Worm (Caenorhabditis elegans): ENCODE measurements around the gene nspc-15.

The nspc-15 gene

DNA sequence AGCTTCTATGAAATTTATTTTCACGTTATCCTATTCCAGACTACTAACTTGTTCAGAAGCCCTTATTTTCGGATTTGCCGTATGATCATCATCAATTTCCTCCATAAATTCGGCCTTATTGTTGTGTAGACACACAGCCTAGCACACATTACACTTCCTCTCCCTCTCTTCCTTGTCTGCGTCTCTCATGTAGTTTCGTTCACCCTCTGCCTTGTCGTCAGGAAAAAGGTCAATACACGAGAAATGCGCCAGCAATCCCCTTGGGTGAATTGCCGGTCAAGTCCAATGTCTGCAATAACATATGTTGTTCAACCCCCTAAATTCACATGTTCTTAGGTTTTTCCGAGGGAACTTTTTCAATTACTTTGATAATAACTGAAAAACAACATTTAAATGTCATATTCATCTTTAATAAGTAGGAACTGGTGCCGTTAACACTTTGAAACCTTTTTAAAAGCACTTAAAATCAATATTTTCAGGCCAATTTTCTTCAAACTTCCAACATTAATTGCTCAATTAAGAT lies 33.3 kb downstream of the nspc-15 start, which contains the start of gene F17E5.2 (continued):
- TF ChIP-seq mab-5 (tag; optimal IDR thresholded peaks at IDR 0.05) (peak; percentile 92), F13H6.1 (tag; optimal IDR thresholded peaks at IDR 0.05) (peak; percentile 97), nhr-10 (tag; optimal IDR thresholded peaks at IDR 0.05) (peak; percentile 56), alr-1 (tag; optimal IDR thresholded peaks at IDR 0.05) (no peak), sma-9 (GFP tag; optimal IDR thresholded peaks at IDR 0.05) (peak; percentile 97), sma-9 (tag; optimal IDR thresholded peaks at IDR 0.05) (no peak), Y55F3AM.14 (GFP tag; optimal IDR thresholded peaks at IDR 0.05) (peak; percentile 77), peb-1 (tag; optimal IDR thresholded peaks at IDR 0.05) (no peak), egl-27 (tag; optimal IDR thresholded peaks at IDR 0.05) (peak; percentile 92)

DNA sequence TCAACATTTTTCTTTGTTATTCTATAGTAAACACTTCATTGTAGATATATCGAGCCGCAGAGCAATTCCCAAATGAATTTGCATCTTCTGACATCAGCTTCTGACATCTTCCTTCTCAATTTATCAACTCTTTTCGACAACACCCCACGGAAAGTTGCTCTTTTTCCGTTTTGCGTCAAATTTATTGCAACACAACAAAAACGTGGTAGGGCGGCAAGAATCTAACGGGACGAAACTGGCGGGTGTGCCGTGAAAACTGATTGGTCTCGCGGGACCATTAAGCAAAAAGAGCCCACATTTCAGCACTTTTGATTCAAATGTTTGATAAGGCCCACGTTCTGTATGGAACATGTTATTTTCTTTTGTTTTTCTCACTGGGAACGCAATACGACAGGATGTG lies 44.2 kb downstream of the nspc-15 start:
- TF ChIP-seq nhr-21 (tag; optimal IDR thresholded peaks at IDR 0.05) (no peak), unc-55 (GFP tag; optimal IDR thresholded peaks at IDR 0.05) (no peak), ztf-4 (tag; optimal IDR thresholded peaks at IDR 0.05) (no peak), snpc-4 (tag; optimal IDR thresholded peaks at IDR 0.05) (no peak), ZK546.5 (tag; optimal IDR thresholded peaks at IDR 0.05) (no peak), R02D3.7 (tag; optimal IDR thresholded peaks at IDR 0.05) (no peak), unc-62 (GFP tag; optimal IDR thresholded peaks at IDR 0.05) (no peak), lin-13 (GFP tag; optimal IDR thresholded peaks at IDR 0.05) (no peak), lin-11 (tag; optimal IDR thresholded peaks at IDR 0.05) (no peak), F13H6.1 (tag; optimal IDR thresholded peaks at IDR 0.05) (no peak), elt-1 (tag; optimal IDR thresholded peaks at IDR 0.05) (no peak), sma-9 (GFP tag; optimal IDR thresholded peaks at IDR 0.05) (no peak), sma-9 (tag; optimal IDR thresholded peaks at IDR 0.05) (no peak), ama-1 (optimal IDR thresholded peaks at IDR 0.05) (no peak), ceh-82 (tag; optimal IDR thresholded peaks at IDR 0.05) (no peak), nhr-10 (tag; optimal IDR thresholded peaks at IDR 0.05) (no peak), nhr-77 (tag; optimal IDR thresholded peaks at IDR 0.05) (no peak), ztf-1 (GFP tag; conservative IDR thresholded peaks at IDR 0.05) (no peak), sem-4 (tag; optimal IDR thresholded peaks at IDR 0.05) (no peak), blmp-1 (tag; optimal IDR thresholded peaks at IDR 0.05; ENCODE audit: insufficient read depth) (no peak), mab-5 (tag; optimal IDR thresholded peaks at IDR 0.05) (peak; percentile 67), Y55F3AM.14 (GFP tag; optimal IDR thresholded peaks at IDR 0.05) (peak; percentile 27), nhr-23 (tag; optimal IDR thresholded peaks at IDR 0.05) (no peak), mbf-1 (tag; optimal IDR thresholded peaks at IDR 0.05) (no peak), lsy-2 (tag; optimal IDR thresholded peaks at IDR 0.05) (peak in 1 of 2 experiments; percentile 9), nhr-6 (tag; optimal IDR thresholded peaks at IDR 0.05) (no peak), zag-1 (tag; optimal IDR thresholded peaks at IDR 0.05) (peak; percentile 39), ceh-16 (tag; optimal IDR thresholded peaks at IDR 0.05) (no peak), nhr-25 (tag; optimal IDR thresholded peaks at IDR 0.05) (no peak), aly-2 (tag; optimal IDR thresholded peaks at IDR 0.05) (no peak), C34F6.9 (tag; optimal IDR thresholded peaks at IDR 0.05) (peak; percentile 18), nhr-129 (tag; optimal IDR thresholded peaks at IDR 0.05) (no peak), ztf-11 (tag; optimal IDR thresholded peaks at IDR 0.05) (no peak)

DNA sequence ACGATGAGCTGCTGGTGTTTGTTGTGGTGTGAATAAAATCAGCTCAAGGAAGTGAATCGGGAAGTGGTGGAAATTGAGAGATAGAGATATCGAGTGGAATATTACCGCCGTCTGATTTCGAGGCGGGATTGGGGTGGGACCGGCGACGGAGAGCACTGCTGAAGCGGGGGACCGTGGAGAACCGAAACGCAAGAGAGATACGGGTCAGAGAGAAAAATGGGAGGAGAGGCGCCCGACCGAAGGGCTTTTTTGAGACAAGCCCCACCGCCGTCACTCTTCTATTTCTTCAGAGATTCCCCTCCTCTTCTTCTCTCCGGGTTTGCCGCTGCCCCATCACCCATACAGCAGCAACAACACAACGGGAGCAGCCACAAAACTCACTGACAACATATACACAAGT lies 45.5 kb downstream of the nspc-15 start:
- no peak for TF ChIP-seq skn-1 (tag; optimal IDR thresholded peaks at IDR 0.05)
- no peak for TF ChIP-seq unc-62 (GFP tag; optimal IDR thresholded peaks at IDR 0.05)
- TF ChIP-seq egl-27 (tag; optimal IDR thresholded peaks at IDR 0.05) = no peak
- TF ChIP-seq fos-1 (tag; optimal IDR thresholded peaks at IDR 0.05) = no peak
- TF ChIP-seq nhr-11 (tag; optimal IDR thresholded peaks at IDR 0.05) = no peak
- TF ChIP-seq ztf-4 (tag; optimal IDR thresholded peaks at IDR 0.05) = no peak
- TF ChIP-seq peb-1 (tag; optimal IDR thresholded peaks at IDR 0.05) = no peak
- no peak for TF ChIP-seq nhr-237 (tag; optimal IDR thresholded peaks at IDR 0.05)
- no peak for TF ChIP-seq F13H6.1 (tag; optimal IDR thresholded peaks at IDR 0.05)
- no peak for TF ChIP-seq snpc-4 (tag; optimal IDR thresholded peaks at IDR 0.05)
- TF ChIP-seq Y55F3AM.14 (GFP tag; optimal IDR thresholded peaks at IDR 0.05) = no peak
- no peak for TF ChIP-seq elt-3 (tag; optimal IDR thresholded peaks at IDR 0.05)
- TF ChIP-seq nhr-21 (tag; optimal IDR thresholded peaks at IDR 0.05) = no peak
- no peak for TF ChIP-seq R02D3.7 (tag; optimal IDR thresholded peaks at IDR 0.05)
- TF ChIP-seq ceh-16 (tag; optimal IDR thresholded peaks at IDR 0.05) = no peak
- no peak for TF ChIP-seq aly-2 (tag; optimal IDR thresholded peaks at IDR 0.05)
- no peak for TF ChIP-seq ztf-1 (GFP tag; conservative IDR thresholded peaks at IDR 0.05)
- no peak for TF ChIP-seq elt-1 (tag; optimal IDR thresholded peaks at IDR 0.05)
